Worm (Caenorhabditis elegans): ENCODE data around the gene ceh-43.

Gene ceh-43

DNA sequence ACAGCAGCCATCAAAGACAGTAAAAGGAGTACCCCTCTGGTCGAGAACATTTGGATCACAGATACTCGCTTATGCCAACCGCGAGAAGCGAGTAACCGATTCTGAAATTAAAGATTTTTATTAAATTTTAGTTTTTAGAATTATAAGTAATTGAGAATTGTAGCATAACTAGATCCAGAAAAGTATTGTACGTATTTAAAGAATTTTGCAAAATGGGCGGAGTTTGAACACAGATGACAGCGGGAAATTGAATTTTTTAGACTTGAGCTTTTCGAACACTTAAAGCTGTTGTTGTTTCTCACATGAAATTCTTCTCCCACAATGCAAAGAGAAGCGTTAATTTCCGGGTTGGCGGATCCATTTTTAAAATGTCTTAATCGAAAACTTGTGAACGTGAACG lies 27.7 kb upstream of the ceh-43 start, which contains the start of gene ins-17:
ins-17 (minus strand) TSS at position 101 of the 400 bp plus-strand sequence.
- TF ChIP-seq nhr-237 (tag; optimal IDR thresholded peaks at IDR 0.05), result no peak
- no peak for TF ChIP-seq fkh-10 (GFP tag; optimal IDR thresholded peaks at IDR 0.05)
- no peak for TF ChIP-seq hpl-2 (GFP tag; optimal IDR thresholded peaks at IDR 0.05)
- TF ChIP-seq sup-37 (GFP tag; optimal IDR thresholded peaks at IDR 0.05), result no peak
- no peak for TF ChIP-seq pqm-1 (tag; optimal IDR thresholded peaks at IDR 0.05)
- TF ChIP-seq fkh-4 (tag; optimal IDR thresholded peaks at IDR 0.05; ENCODE audit: borderline replicate concordance), result no peak
- no peak for TF ChIP-seq lin-15B (tag; optimal IDR thresholded peaks at IDR 0.05)
- TF ChIP-seq nhr-77 (tag; optimal IDR thresholded peaks at IDR 0.05), result no peak
- no peak for TF ChIP-seq mdl-1 (tag; optimal IDR thresholded peaks at IDR 0.05)

DNA sequence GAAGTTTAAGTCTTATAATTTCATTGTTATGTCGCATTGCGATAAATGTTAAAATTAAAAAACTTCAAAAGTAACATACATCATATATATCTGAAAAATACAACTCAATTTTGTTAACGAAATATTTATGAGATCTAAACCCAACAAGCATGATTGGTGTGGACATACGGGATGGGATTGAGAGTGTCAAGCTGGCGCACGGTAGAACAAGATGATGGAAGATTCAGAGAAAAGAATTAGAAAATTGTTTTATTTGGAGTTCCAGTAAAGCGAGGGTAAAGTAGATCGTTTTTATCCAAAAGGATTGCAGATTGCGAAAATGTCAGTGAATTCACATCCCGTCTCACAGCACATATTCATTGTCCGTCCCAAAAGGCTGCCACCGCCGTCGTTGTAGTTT lies 27.1 kb upstream of the ceh-43 start:
- TF ChIP-seq ces-1 (GFP tag; optimal IDR thresholded peaks at IDR 0.05), result no peak
- peak in 1 of 2 experiments; percentile 14 for TF ChIP-seq lsy-2 (tag; optimal IDR thresholded peaks at IDR 0.05)

DNA sequence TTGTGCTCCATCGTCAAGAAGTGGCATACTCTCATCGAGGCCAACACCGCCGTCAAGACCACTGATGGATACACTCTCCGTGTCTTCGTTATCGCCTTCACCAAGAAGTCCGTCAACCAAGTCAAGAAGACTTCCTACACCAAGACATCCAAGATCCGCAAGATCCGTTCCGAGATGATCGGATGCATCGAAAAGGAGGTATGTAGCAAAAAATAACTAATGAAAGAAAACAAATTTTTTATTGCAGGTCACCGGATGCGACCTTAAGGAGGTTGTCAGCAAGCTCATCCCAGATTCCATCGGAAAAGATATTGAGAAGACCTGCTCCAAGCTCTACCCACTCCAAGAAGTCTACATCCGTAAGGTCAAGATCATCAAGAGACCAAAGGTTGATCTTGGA lies 26.6 kb upstream of the ceh-43 start:
- no peak for TF ChIP-seq unc-98 (GFP tag; IDR thresholded peaks at IDR 0.05)
- TF ChIP-seq jun-1 (tag; optimal IDR thresholded peaks at IDR 0.05), result no peak
- no peak for TF ChIP-seq lir-3 (tag; optimal IDR thresholded peaks at IDR 0.05; ENCODE audit: poor library complexity)
- no peak for TF ChIP-seq pax-3 (tag; optimal IDR thresholded peaks at IDR 0.05)
- no peak for TF ChIP-seq ztf-11 (tag; optimal IDR thresholded peaks at IDR 0.05)
- no peak for TF ChIP-seq egl-27 (tag; optimal IDR thresholded peaks at IDR 0.05)
- TF ChIP-seq tbx-2 (tag; optimal IDR thresholded peaks at IDR 0.05), result no peak
- no peak for TF ChIP-seq mef-2 (tag; optimal IDR thresholded peaks at IDR 0.05)
- TF ChIP-seq isw-1 (GFP tag; IDR thresholded peaks at IDR 0.05), result no peak
- no peak for TF ChIP-seq ces-1 (GFP tag; optimal IDR thresholded peaks at IDR 0.05)
- no peak for TF ChIP-seq ceh-8 (GFP tag; optimal IDR thresholded peaks at IDR 0.05)
- no peak for TF ChIP-seq snu-23 (GFP tag; optimal IDR thresholded peaks at IDR 0.05)
- TF ChIP-seq tlp-1 (tag; optimal IDR thresholded peaks at IDR 0.05), result no peak
- TF ChIP-seq nhr-20 (tag; optimal IDR thresholded peaks at IDR 0.05), result no peak
- TF ChIP-seq lin-39 (tag; optimal IDR thresholded peaks at IDR 0.05), result no peak

DNA sequence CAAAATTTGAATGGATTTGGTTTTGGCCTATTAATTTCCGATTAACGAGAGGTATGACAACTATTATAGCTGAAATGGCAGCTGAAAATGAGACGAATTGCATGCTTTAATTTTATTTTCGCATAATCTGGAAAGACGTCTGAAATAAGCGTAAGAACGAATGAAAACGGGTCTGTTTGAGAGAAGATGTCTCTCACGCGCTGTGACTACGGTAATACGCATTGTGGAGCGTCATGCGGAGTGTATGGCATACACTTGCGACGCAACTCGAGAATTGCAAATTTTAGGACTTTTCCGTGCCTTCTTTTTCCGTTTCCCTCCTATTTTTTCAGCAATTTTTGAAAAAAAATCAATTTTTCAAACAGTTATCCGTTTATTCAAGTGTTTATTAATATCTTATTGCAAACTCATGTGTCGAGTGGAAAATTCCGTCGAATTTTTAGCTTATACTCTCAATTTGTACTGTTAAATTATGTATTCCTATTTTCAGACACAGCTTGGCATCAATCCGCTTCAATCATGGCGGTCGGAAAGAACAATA lies 25.8 kb upstream of the ceh-43 start, which contains the start of gene rps-1:
rps-1 (plus strand) TSS at position 491 of the 541 bp plus-strand sequence.
- TF ChIP-seq nhr-28 (tag; optimal IDR thresholded peaks at IDR 0.05) (peak; percentile 60), rnt-1 (tag; optimal IDR thresholded peaks at IDR 0.05) (peak; percentile 99), hlh-17 (GFP tag; optimal IDR thresholded peaks at IDR 0.05; ENCODE audit: borderline replicate concordance) (no peak), vab-15 (tag; optimal IDR thresholded peaks at IDR 0.05) (peak; percentile 96), ceh-8 (GFP tag; optimal IDR thresholded peaks at IDR 0.05) (peak; percentile 96), aha-1 (tag; optimal IDR thresholded peaks at IDR 0.05) (peak; percentile 91), nhr-12 (tag; optimal IDR thresholded peaks at IDR 0.05) (peak; percentile 50), lin-39 (tag; optimal IDR thresholded peaks at IDR 0.05) (peak; percentile 97), unc-30 (tag; optimal IDR thresholded peaks at IDR 0.05) (peak; percentile 87), F16B12.6 (tag; optimal IDR thresholded peaks at IDR 0.05) (peak; percentile 82), dpl-1 (GFP tag; optimal IDR thresholded peaks at IDR 0.05) (peak; percentile 93 to 94 (median 93)), nhr-71 (tag; optimal IDR thresholded peaks at IDR 0.05) (peak; percentile 99), nhr-90 (tag; optimal IDR thresholded peaks at IDR 0.05; ENCODE audit: poor library complexity) (peak; percentile 99), efl-3 (GFP tag; optimal IDR thresholded peaks at IDR 0.05) (peak; percentile 88), ceh-63 (GFP tag; optimal IDR thresholded peaks at IDR 0.05) (peak; percentile 91), lir-3 (tag; optimal IDR thresholded peaks at IDR 0.05; ENCODE audit: poor library complexity) (peak; percentile 94), pag-3 (tag; optimal IDR thresholded peaks at IDR 0.05; ENCODE audit: borderline replicate concordance, insufficient read depth) (peak; percentile 33), swsn-7 (tag; optimal IDR thresholded peaks at IDR 0.05) (peak; percentile 99), dsc-1 (tag; optimal IDR thresholded peaks at IDR 0.05) (peak; percentile 99), C04F5.9 (tag; optimal IDR thresholded peaks at IDR 0.05) (peak; percentile 97), sup-37 (GFP tag; optimal IDR thresholded peaks at IDR 0.05) (peak; percentile 96), nhr-19 (GFP tag; conservative IDR thresholded peaks at IDR 0.05) (peak; percentile 99), elt-3 (tag; optimal IDR thresholded peaks at IDR 0.05) (peak; percentile 93 to 99 (median 98)), egl-13 (tag; optimal IDR thresholded peaks at IDR 0.05) (peak; percentile 99), unc-98 (GFP tag; IDR thresholded peaks at IDR 0.05) (peak; percentile 92), ama-1 (optimal IDR thresholded peaks at IDR 0.05) (peak; percentile 92), hlh-4 (tag; optimal IDR thresholded peaks at IDR 0.05) (peak; percentile 67)
